Worm (Caenorhabditis elegans) whole organism, midembryonic: ENCODE results near the gene ceh-32.

Experiments used
- klf-2 ChIP-seq: fragments of 200-800 bp; sonication (Bioruptor generic); conservative IDR thresholded peaks from 2 replicates; pipeline ENCODE4 v1.3.6; 2022; ENCODE audit warnings: missing genetic modification reagents, missing genetic modification characterization, missing compliant biosample characterization
- ztf-29 ChIP-seq: fragments of 200-800 bp; sonication (Bioruptor generic); IDR thresholded peaks from 2 replicates; pipeline ENCODE4 v1.3.6; 2022; ENCODE audit warnings: missing genetic modification reagents, missing genetic modification characterization, missing compliant biosample characterization

- no peak for TF ChIP-seq klf-2 (GFP tag; lab: Robert Waterston, UW)
- no peak for TF ChIP-seq ztf-29 (GFP tag; lab: Robert Waterston, UW)
Measured at ce11 chrV:11676498-11676897, 28.7 kb downstream of the ceh-32 start.
